Fruit fly (Drosophila melanogaster): ENCODE data around the gene hb.

Gene hb

dm6 chr3R:8659907-8660660, 37.5 kb downstream of the hb start:
- TF ChIP-seq CTCF (optimal IDR thresholded peaks at IDR 0.05) (peak; percentile 71 to 72), CG8478 (optimal IDR thresholded peaks at IDR 0.05) (no peak)

DNA sequence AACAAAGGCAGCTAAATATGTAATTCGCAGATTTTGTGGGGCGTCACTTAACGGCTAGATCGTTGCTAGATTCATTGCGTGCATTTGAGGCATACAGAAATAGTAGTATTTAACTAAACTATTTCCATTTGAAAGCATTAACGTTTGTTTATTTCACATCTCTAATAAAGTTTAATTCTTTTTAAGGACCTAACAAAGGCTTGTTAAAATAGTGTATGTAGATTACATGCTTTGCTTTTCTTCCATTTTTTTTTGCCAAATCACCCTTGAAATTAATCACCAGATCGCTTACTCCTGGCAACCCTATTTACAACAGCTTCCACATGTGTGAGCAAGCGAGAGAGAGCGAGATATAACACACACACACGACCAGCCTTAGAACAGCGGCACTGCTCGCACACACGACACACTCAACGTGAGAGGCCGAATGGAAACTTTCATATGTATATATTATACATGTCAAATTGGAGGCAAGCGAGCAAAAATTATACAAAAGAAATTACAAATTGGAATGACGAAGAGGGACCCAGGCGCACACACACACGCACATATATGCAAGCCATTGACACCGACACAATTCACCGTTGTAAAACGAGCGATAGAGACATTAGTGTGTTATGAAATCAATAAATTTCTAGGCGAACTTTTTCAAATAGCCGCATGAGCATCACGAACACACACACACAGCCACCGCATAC, 38.3 kb downstream of the hb start:
- TF ChIP-seq CG8478 (optimal IDR thresholded peaks at IDR 0.05): no peak

DNA sequence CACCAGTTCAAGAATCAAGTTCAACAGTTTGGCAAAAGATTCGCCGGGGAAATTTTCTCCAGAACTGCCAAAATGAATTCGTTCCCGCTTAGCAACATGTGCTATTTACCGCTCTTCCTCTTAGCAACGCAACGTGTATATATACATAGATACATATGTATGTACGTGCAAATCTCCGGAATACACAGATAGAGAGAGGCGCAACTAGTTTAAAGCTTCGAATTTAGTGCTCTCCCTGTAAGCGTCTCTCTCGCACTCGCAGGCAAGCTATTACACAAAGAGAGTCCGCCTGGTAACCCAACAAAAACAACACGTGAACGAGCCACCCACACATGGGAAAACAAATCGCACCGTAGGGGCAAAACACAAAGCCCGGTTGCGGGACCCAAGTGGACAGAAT, 38.9 kb downstream of the hb start:
- TF ChIP-seq CTCF (optimal IDR thresholded peaks at IDR 0.05) (no peak), CG8478 (optimal IDR thresholded peaks at IDR 0.05) (no peak)

- TF ChIP-seq CG8478 (optimal IDR thresholded peaks at IDR 0.05): no peak
- no peak for TF ChIP-seq CTCF (optimal IDR thresholded peaks at IDR 0.05)
These were observed 43.0 kb downstream of the hb start, which contains the start of gene CG42489 for dm6 chr3R:8654666-8655065. TSS of gene CG42489 (minus strand) at chr3R:8654766.

- TF ChIP-seq CTCF (optimal IDR thresholded peaks at IDR 0.05) (no peak), CG8478 (optimal IDR thresholded peaks at IDR 0.05) (no peak)
These were observed 43.6 kb downstream of the hb start for dm6 chr3R:8654058-8654457.

DNA sequence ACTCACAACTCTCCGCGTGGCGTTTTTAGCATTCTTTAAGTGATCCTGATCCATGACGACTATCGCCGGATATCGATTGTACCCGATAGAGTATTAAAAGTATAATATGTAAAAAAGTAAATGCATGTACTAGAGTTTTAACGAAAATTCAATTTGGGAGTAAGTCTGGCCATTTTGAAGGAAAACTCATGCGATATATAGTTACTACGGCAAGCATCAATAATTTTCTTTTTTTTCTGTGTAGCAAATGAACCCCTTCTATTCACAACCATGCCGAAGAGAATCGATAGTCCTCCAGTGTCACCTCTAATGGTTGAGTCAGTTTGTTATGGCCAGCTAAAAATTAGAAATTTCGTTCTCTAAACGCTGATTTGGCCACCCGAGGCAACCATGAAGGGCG, 44.9 kb downstream of the hb start, which contains the start of the genes Sys1 and Dhod:
Gene Sys1 (plus strand): TSS at position 91 of the 400 bp plus-strand sequence.
Gene Dhod (minus strand): TSS at position 186 of the 400 bp plus-strand sequence.
- no peak for TF ChIP-seq CTCF (optimal IDR thresholded peaks at IDR 0.05)
- TF ChIP-seq CG8478 (optimal IDR thresholded peaks at IDR 0.05): no peak

- TF ChIP-seq CTCF (optimal IDR thresholded peaks at IDR 0.05) (no peak), CG8478 (optimal IDR thresholded peaks at IDR 0.05) (no peak)
These were observed 46.9 kb downstream of the hb start, which contains the start of the genes Mkk4 and SLIRP2 for dm6 chr3R:8650741-8651140. TSS of gene Mkk4 (minus strand) at chr3R:8650796. TSS of gene SLIRP2 (plus strand) at chr3R:8651084.

- TF ChIP-seq CG8478 (optimal IDR thresholded peaks at IDR 0.05): no peak
- TF ChIP-seq CTCF (optimal IDR thresholded peaks at IDR 0.05): no peak
These were observed 51.9 kb downstream of the hb start, which contains the start of gene Cyp313b1 for dm6 chr3R:8645580-8646220. TSS of gene Cyp313b1 (minus strand) at chr3R:8645650.

DNA sequence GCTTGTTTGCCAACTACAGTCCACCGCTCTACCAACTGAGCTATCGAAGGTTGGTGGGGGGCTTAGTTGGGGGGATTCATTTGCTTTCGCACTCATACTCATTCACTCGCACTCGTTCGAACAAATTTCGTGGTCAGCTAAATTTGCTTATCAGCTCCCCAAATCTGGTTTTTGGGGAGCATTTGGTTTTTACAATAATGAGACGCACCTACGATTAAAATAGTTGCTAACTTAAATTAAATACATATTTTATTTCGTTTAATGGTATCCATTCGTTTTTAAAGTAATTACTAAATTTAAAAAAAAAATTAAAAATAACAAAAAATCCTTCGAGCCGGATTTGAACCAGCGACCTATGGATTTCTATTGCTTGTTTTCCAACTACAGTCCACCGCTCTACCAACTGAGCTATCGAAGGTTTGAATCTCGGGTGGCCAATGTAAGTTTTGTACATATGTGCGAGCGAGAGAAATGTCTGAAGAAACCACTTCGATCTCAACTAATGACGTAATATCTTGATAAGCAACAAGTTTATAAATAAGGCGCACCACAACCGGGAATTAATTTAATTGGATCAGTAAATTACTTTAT, 55.2 kb downstream of the hb start:
- TF ChIP-seq CG8478 (optimal IDR thresholded peaks at IDR 0.05): no peak
